Worm (Caenorhabditis elegans) whole organism, young adult: ENCODE measurements around the gene grl-25.

ENCODE experiments used
- B0336.3 ChIP-seq: fragments of 200-800 bp; sonication (Bioruptor generic); IDR thresholded peaks from 2 replicates; pipeline ENCODE4 v1.3.6; 2022; ENCODE audit warnings: missing genetic modification characterization, missing compliant biosample characterization
- C06A6.2 ChIP-seq: fragments of 200-800 bp; sonication (Bioruptor generic); conservative IDR thresholded peaks from 2 replicates; pipeline ENCODE4 v1.3.6; 2022; ENCODE audit warnings: missing genetic modification characterization, missing compliant biosample characterization
- T26A5.8 ChIP-seq: sonication (generic microtip); optimal IDR thresholded peaks from 2 replicates; lab custom pipeline; 2016; ENCODE audit warnings: missing genetic modification characterization, missing compliant biosample characterization
- Y95B8A.8 ChIP-seq: fragments of 200-800 bp; sonication (Bioruptor generic); IDR thresholded peaks from 2 replicates; pipeline ENCODE4 v1.3.6; 2022; ENCODE audit warnings: missing genetic modification reagents, missing genetic modification characterization, missing compliant biosample characterization
- madf-6 ChIP-seq: fragments of 200-800 bp; sonication (Bioruptor generic); IDR thresholded peaks from 2 replicates; pipeline ENCODE4 v1.3.6; 2022; ENCODE audit warnings: missing genetic modification reagents, missing genetic modification characterization, missing compliant biosample characterization
- nhr-90 ChIP-seq: sonication (generic microtip); optimal IDR thresholded peaks from 2 replicates; lab custom pipeline; 2016; ENCODE audit warnings: missing genotype, mild to moderate bottlenecking, missing genetic modification characterization, missing compliant biosample characterization
- snpc-4 ChIP-seq, 5 experiments: fragments of 150-350 bp in 1 of 5; sonication (generic microtip) in 4 of 5; optimal IDR thresholded peaks; 2 replicates each; lab custom pipeline; 2014 to 2018; ENCODE audit warnings: missing genetic modification characterization in 5 of 5, missing biosample characterization in 3 of 5, antibody characterized with exemption in 2 of 5, mild to moderate bottlenecking in 2 of 5, missing compliant biosample characterization in 2 of 5, missing genotype in 2 of 5, moderate library complexity in 2 of 5, missing genetic modification reagents in 1 of 5
- zfh-2 ChIP-seq: fragments of 200-800 bp; sonication (Bioruptor generic); conservative IDR thresholded peaks from 2 replicates; pipeline ENCODE4 v1.3.6; 2022; ENCODE audit warnings: missing genetic modification reagents, missing genetic modification characterization, missing compliant biosample characterization
- ztf-22 ChIP-seq: fragments of 200-800 bp; sonication (Bioruptor generic); optimal IDR thresholded peaks from 2 replicates; lab custom pipeline; 2018; ENCODE audit warnings: mild to moderate bottlenecking, missing genetic modification characterization, moderate library complexity, missing compliant biosample characterization

DNA sequence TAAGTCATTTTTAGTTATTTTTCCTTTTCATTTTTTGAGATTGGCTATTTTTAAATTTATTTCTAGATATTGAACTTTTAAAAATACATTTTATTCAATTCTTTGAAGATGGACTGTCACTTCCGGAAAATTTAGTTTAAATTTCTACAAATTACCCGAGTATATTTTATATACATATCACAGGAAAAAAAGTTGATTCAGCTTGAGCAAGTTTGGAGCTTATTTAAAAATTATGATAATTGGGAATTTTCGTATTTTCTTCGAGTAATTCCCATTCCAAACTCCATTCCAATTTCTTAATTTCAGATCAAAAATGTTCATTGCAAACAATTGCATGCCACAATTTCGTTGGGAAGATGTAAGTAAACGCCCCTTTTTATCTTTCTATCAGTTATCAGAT lies 32.4 kb upstream of the grl-25 start, which contains the start of gene arrd-15:
- TF ChIP-seq B0336.3 (GFP tag; lab: Robert Waterston, UW) (no peak), nhr-90 (no peak), ztf-22 (GFP tag; lab: Kevin White, UChicago) (no peak), zfh-2 (GFP tag; lab: Robert Waterston, UW) (no peak), T26A5.8 (no peak), C06A6.2 (GFP tag; lab: Robert Waterston, UW) (no peak), snpc-4 (GFP tag; optimal IDR thresholded peaks at IDR 0.05; lab: Kevin White, UChicago) (no peak), snpc-4 (tag; optimal IDR thresholded peaks at IDR 0.05; lab: Kevin White, UChicago) (no peak), madf-6 (no peak), Y95B8A.8 (no peak)
